Worm (Caenorhabditis elegans) whole organism, young adult: Measurements from ENCODE around the gene C31B8.16.

Experiments
- B0336.3 ChIP-seq: fragments of 200-800 bp; sonication (Bioruptor generic); IDR thresholded peaks from 2 replicates; pipeline ENCODE4 v1.3.6; 2022; ENCODE audit warnings: missing genetic modification characterization, missing compliant biosample characterization
- D2030.7 ChIP-seq: fragments of 200-800 bp; sonication (Bioruptor generic); IDR thresholded peaks from 2 replicates; pipeline ENCODE4 v1.3.6; 2022; ENCODE audit warnings: missing genetic modification reagents, missing genetic modification characterization, missing compliant biosample characterization
- F10E7.11 ChIP-seq: sonication (generic microtip); optimal IDR thresholded peaks from 2 replicates; lab custom pipeline; 2017; ENCODE audit warnings: mild to moderate bottlenecking, missing genetic modification characterization, moderate library complexity, missing compliant biosample characterization
- T07F8.4 ChIP-seq: sonication (generic microtip); optimal IDR thresholded peaks from 2 replicates; lab custom pipeline; 2016; ENCODE audit warnings: mild to moderate bottlenecking, missing genetic modification characterization, moderate library complexity, missing compliant biosample characterization
- Y79H2A.3 ChIP-seq: fragments of 200-800 bp; sonication (Bioruptor generic); conservative IDR thresholded peaks from 2 replicates; pipeline ENCODE4 v1.3.6; 2022; ENCODE audit warnings: missing genetic modification reagents, missing genetic modification characterization, missing compliant biosample characterization
- Y95B8A.8 ChIP-seq: fragments of 200-800 bp; sonication (Bioruptor generic); IDR thresholded peaks from 2 replicates; pipeline ENCODE4 v1.3.6; 2022; ENCODE audit warnings: missing genetic modification reagents, missing genetic modification characterization, missing compliant biosample characterization
- ZK185.1 ChIP-seq: sonication (generic microtip); optimal IDR thresholded peaks from 2 replicates; lab custom pipeline; 2016; ENCODE audit warnings: mild to moderate bottlenecking, missing genetic modification characterization, missing compliant biosample characterization; ENCODE audit not compliant: poor library complexity, severe bottlenecking
- aptf-2 ChIP-seq: fragments of 200-800 bp; sonication (Bioruptor generic); conservative IDR thresholded peaks from 2 replicates; pipeline ENCODE4 v1.3.6; 2022; ENCODE audit warnings: missing genetic modification reagents, missing genetic modification characterization, missing compliant biosample characterization
- atf-7 ChIP-seq: sonication (generic microtip); optimal IDR thresholded peaks from 2 replicates; lab custom pipeline; 2017; ENCODE audit warnings: mild to moderate bottlenecking, missing genetic modification characterization, missing compliant biosample characterization
- ceh-58 ChIP-seq: fragments of 200-800 bp; sonication (Bioruptor generic); IDR thresholded peaks from 2 replicates; pipeline ENCODE4 v1.3.6; 2022; ENCODE audit warnings: missing genetic modification characterization, missing compliant biosample characterization
- ceh-79 ChIP-seq: sonication (generic microtip); optimal IDR thresholded peaks from 2 replicates; lab custom pipeline; 2017; ENCODE audit warnings: mild to moderate bottlenecking, missing genetic modification characterization, missing compliant biosample characterization
- ceh-91 ChIP-seq: fragments of 200-800 bp; sonication (Bioruptor generic); IDR thresholded peaks from 2 replicates; pipeline ENCODE4 v1.3.6; 2022; ENCODE audit warnings: missing genetic modification reagents, missing genetic modification characterization, missing compliant biosample characterization
- die-1 ChIP-seq: sonication (generic microtip); optimal IDR thresholded peaks from 2 replicates; lab custom pipeline; 2016; ENCODE audit warnings: missing genotype, mild to moderate bottlenecking, missing genetic modification characterization, missing compliant biosample characterization
- him-1 ChIP-seq: sonication (generic microtip); optimal IDR thresholded peaks from 2 replicates; lab custom pipeline; 2016; ENCODE audit warnings: missing genotype, missing genetic modification reagents, missing genetic modification characterization, missing compliant biosample characterization
- hmg-20 ChIP-seq: fragments of 200-800 bp; sonication (Bioruptor generic); IDR thresholded peaks from 2 replicates; pipeline ENCODE4 v1.3.6; 2022; ENCODE audit warnings: missing genetic modification reagents, missing genetic modification characterization, missing compliant biosample characterization
- hrde-1 ChIP-seq: sonication (generic microtip); optimal IDR thresholded peaks from 2 replicates; lab custom pipeline; 2016; ENCODE audit warnings: missing genetic modification characterization, mild to moderate bottlenecking, missing compliant biosample characterization, moderate library complexity, missing genotype, missing genetic modification reagents, borderline replicate concordance
- hsf-1 ChIP-seq: fragments of 200-800 bp; sonication (Bioruptor generic); IDR thresholded peaks from 2 replicates; pipeline ENCODE4 v1.3.6; 2022; ENCODE audit warnings: missing genetic modification reagents, missing genetic modification characterization, missing compliant biosample characterization
- lin-40 ChIP-seq: sonication (generic microtip); optimal IDR thresholded peaks from 2 replicates; lab custom pipeline; 2016; ENCODE audit warnings: missing genetic modification characterization, mild to moderate bottlenecking, missing compliant biosample characterization, missing genotype, missing genetic modification reagents
- lsl-1 ChIP-seq: fragments of 200-800 bp; sonication (Bioruptor generic); optimal IDR thresholded peaks from 2 replicates; lab custom pipeline; 2018; ENCODE audit warnings: mild to moderate bottlenecking, missing genetic modification characterization, moderate library complexity, missing compliant biosample characterization
- lsy-27 ChIP-seq: sonication (generic microtip); optimal IDR thresholded peaks from 2 replicates; lab custom pipeline; 2017; ENCODE audit warnings: missing genetic modification characterization, mild to moderate bottlenecking, missing compliant biosample characterization, antibody characterized with exemption, missing genotype, borderline replicate concordance; ENCODE audit not compliant: insufficient read depth
- madf-3 ChIP-seq: fragments of 200-800 bp; sonication (Bioruptor generic); IDR thresholded peaks from 2 replicates; pipeline ENCODE4 v1.3.6; 2022; ENCODE audit warnings: missing genetic modification reagents, missing genetic modification characterization, missing compliant biosample characterization
- mxl-1 ChIP-seq: sonication (generic microtip); optimal IDR thresholded peaks from 2 replicates; lab custom pipeline; 2016; ENCODE audit warnings: missing genetic modification characterization, missing compliant biosample characterization
- nfya-1 ChIP-seq: sonication (generic microtip); optimal IDR thresholded peaks from 2 replicates; lab custom pipeline; 2017; ENCODE audit warnings: antibody characterized with exemption, missing compliant biosample characterization, missing genetic modification characterization, borderline replicate concordance; ENCODE audit not compliant: insufficient read depth
- nhr-80 ChIP-seq: sonication (generic microtip); optimal IDR thresholded peaks from 2 replicates; lab custom pipeline; 2016; ENCODE audit warnings: missing genetic modification characterization, missing compliant biosample characterization
- repo-1 ChIP-seq: sonication (generic microtip); optimal IDR thresholded peaks from 2 replicates; lab custom pipeline; 2017; ENCODE audit warnings: mild to moderate bottlenecking, missing genetic modification characterization, missing compliant biosample characterization
- snpc-1.3 ChIP-seq: sonication (generic microtip); optimal IDR thresholded peaks from 2 replicates; lab custom pipeline; 2017; ENCODE audit warnings: missing genetic modification characterization, mild to moderate bottlenecking, missing compliant biosample characterization, antibody characterized with exemption, moderate library complexity, missing genotype, missing genetic modification reagents; ENCODE audit not compliant: insufficient read depth
- sptf-2 ChIP-seq: fragments of 200-800 bp; sonication (Bioruptor generic); optimal IDR thresholded peaks from 2 replicates; lab custom pipeline; 2018; ENCODE audit warnings: mild to moderate bottlenecking, missing genetic modification characterization, missing compliant biosample characterization
- tbp1 ChIP-seq: fragments of 200-800 bp; sonication (Bioruptor generic); optimal IDR thresholded peaks from 2 replicates; lab custom pipeline; 2018; ENCODE audit warnings: mild to moderate bottlenecking, missing genetic modification characterization, missing compliant biosample characterization
- tbx-9 ChIP-seq: sonication (generic microtip); optimal IDR thresholded peaks from 2 replicates; lab custom pipeline; 2016; ENCODE audit warnings: borderline replicate concordance, missing genetic modification characterization, inconsistent platforms, missing compliant biosample characterization
- tlf-1 ChIP-seq: fragments of 200-800 bp; sonication (Bioruptor generic); optimal IDR thresholded peaks from 2 replicates; lab custom pipeline; 2018; ENCODE audit warnings: mild to moderate bottlenecking, missing genetic modification characterization, missing compliant biosample characterization
- unc-130 ChIP-seq: sonication (generic microtip); optimal IDR thresholded peaks from 2 replicates; lab custom pipeline; 2016; ENCODE audit warnings: missing genetic modification reagents, missing genetic modification characterization, missing compliant biosample characterization
- xnd-1 ChIP-seq: sonication (generic microtip); optimal IDR thresholded peaks from 2 replicates; lab custom pipeline; 2016; ENCODE audit warnings: missing genotype, missing genetic modification reagents, missing genetic modification characterization, missing compliant biosample characterization
- zfh-2 ChIP-seq: fragments of 200-800 bp; sonication (Bioruptor generic); conservative IDR thresholded peaks from 2 replicates; pipeline ENCODE4 v1.3.6; 2022; ENCODE audit warnings: missing genetic modification reagents, missing genetic modification characterization, missing compliant biosample characterization
- ztf-18 ChIP-seq: sonication (generic microtip); optimal IDR thresholded peaks from 2 replicates; lab custom pipeline; 2016; ENCODE audit warnings: missing genotype, mild to moderate bottlenecking, missing genetic modification characterization, missing compliant biosample characterization
- ztf-25 ChIP-seq: fragments of 200-800 bp; sonication (Bioruptor generic); IDR thresholded peaks from 2 replicates; pipeline ENCODE4 v1.3.6; 2022; ENCODE audit warnings: missing genetic modification reagents, missing genetic modification characterization, missing compliant biosample characterization
- ztf-6 ChIP-seq: fragments of 200-800 bp; sonication (Bioruptor generic); IDR thresholded peaks from 2 replicates; pipeline ENCODE4 v1.3.6; 2022; ENCODE audit warnings: missing genetic modification reagents, missing genetic modification characterization, missing compliant biosample characterization

C31B8.16 gene

ce11 chrV:2927553-2927952 lies 2.3 kb upstream of the C31B8.16 start, which contains the start of gene C31B8.12:
Gene C31B8.12, minus strand, starts transcription at chrV:2927653.
- TF ChIP-seq hsf-1 (GFP tag; lab: Robert Waterston, UW) (no peak), tbx-9 (tag; lab: Kevin White, UChicago) (no peak), zfh-2 (GFP tag; lab: Robert Waterston, UW) (no peak), hrde-1 (tag; lab: Kevin White, UChicago) (no peak), ceh-58 (GFP tag; lab: Robert Waterston, UW) (no peak)

- no peak for TF ChIP-seq sptf-2 (GFP tag; lab: Kevin White, UChicago)
- TF ChIP-seq ceh-91 (GFP tag; lab: Robert Waterston, UW) = no peak
- TF ChIP-seq ztf-6 (GFP tag; lab: Robert Waterston, UW) = no peak
- TF ChIP-seq atf-7 (tag; lab: Kevin White, UChicago) = no peak
- TF ChIP-seq B0336.3 (GFP tag; lab: Robert Waterston, UW) = no peak
- no peak for TF ChIP-seq unc-130 (GFP tag; lab: Kevin White, UChicago)
- TF ChIP-seq ceh-79 (tag; lab: Kevin White, UChicago) = no peak
- no peak for TF ChIP-seq F10E7.11 (tag; lab: Kevin White, UChicago)
- no peak for TF ChIP-seq ztf-25
- no peak for TF ChIP-seq snpc-1.3 (tag; lab: Kevin White, UChicago)
- no peak for TF ChIP-seq lsl-1 (GFP tag; lab: Kevin White, UChicago)
- no peak for TF ChIP-seq Y95B8A.8
- TF ChIP-seq die-1 (tag; lab: Kevin White, UChicago) = no peak
- no peak for TF ChIP-seq madf-3
- TF ChIP-seq nfya-1 = no peak
- TF ChIP-seq tbp1 = no peak
- no peak for TF ChIP-seq nhr-80
- no peak for TF ChIP-seq lsy-27 (tag; lab: Kevin White, UChicago)
These were observed 1.4 kb downstream of the C31B8.16 start, which contains the start of gene C31B8.1 for ce11 chrV:2931252-2931651. Gene C31B8.1, plus strand, starts transcription at chrV:2931552.

ce11 chrV:2934075-2934474 lies 4.2 kb downstream of the C31B8.16 start, which contains the start of gene srh-247:
Gene srh-247, minus strand, starts transcription at chrV:2934175.
- no peak for TF ChIP-seq mxl-1 (tag; lab: Kevin White, UChicago)
- no peak for TF ChIP-seq ceh-91 (GFP tag; lab: Robert Waterston, UW)
- no peak for TF ChIP-seq B0336.3 (GFP tag; lab: Robert Waterston, UW)
- no peak for TF ChIP-seq hsf-1 (GFP tag; lab: Robert Waterston, UW)
- TF ChIP-seq aptf-2 = no peak
- no peak for TF ChIP-seq ZK185.1
- TF ChIP-seq Y79H2A.3 (GFP tag; lab: Robert Waterston, UW) = no peak
- TF ChIP-seq repo-1 (tag; lab: Kevin White, UChicago) = no peak
- no peak for TF ChIP-seq hmg-20 (GFP tag; lab: Robert Waterston, UW)
- no peak for TF ChIP-seq xnd-1 (tag; lab: Kevin White, UChicago)
- no peak for TF ChIP-seq ceh-58 (GFP tag; lab: Robert Waterston, UW)
- TF ChIP-seq D2030.7 (GFP tag; lab: Robert Waterston, UW) = no peak

ce11 chrV:2938497-2938896 lies 8.6 kb downstream of the C31B8.16 start, which contains the start of gene srw-141:
Gene srw-141, minus strand, starts transcription at chrV:2938597.
- TF ChIP-seq him-1 (tag; lab: Kevin White, UChicago) = no peak
- no peak for TF ChIP-seq T07F8.4 (tag; lab: Kevin White, UChicago)
- TF ChIP-seq nhr-80 = no peak
- TF ChIP-seq lin-40 = no peak
- TF ChIP-seq Y79H2A.3 (GFP tag; lab: Robert Waterston, UW) = no peak
- TF ChIP-seq tlf-1 (GFP tag; lab: Kevin White, UChicago) = no peak
- TF ChIP-seq ztf-18 (tag; lab: Kevin White, UChicago) = no peak
